Fruit fly (Drosophila melanogaster) whole organism, embryonic: ENCODE data around the gene HemK1.

Experiments used
- Atf3 ChIP-seq: fragments of 200-800 bp; sonication (Bioruptor generic); optimal IDR thresholded peaks from 3 replicates; lab custom pipeline; 2016; ENCODE audit warnings: missing biosample characterization, missing genetic modification characterization
- Bdp1 ChIP-seq: fragments of 200-800 bp; sonication (Bioruptor generic); optimal IDR thresholded peaks from 3 replicates; lab custom pipeline; 2016; ENCODE audit warnings: missing biosample characterization, missing genetic modification characterization
- CG1024 ChIP-seq: fragments of 200-800 bp; sonication (Bioruptor generic); IDR thresholded peaks from 2 replicates; pipeline ENCODE4 v1.3.6; 2022; ENCODE audit warnings: missing biosample characterization, missing genetic modification characterization
- CG10543 ChIP-seq: fragments of 200-800 bp; sonication (Bioruptor generic); optimal IDR thresholded peaks from 3 replicates; lab custom pipeline; 2017; ENCODE audit warnings: missing biosample characterization, mild to moderate bottlenecking, missing genetic modification characterization, moderate library complexity
- CG10979 ChIP-seq: fragments of 200-800 bp; sonication (Bioruptor generic); optimal IDR thresholded peaks from 2 replicates; lab custom pipeline; 2018; ENCODE audit warnings: missing biosample characterization, mild to moderate bottlenecking, missing genetic modification characterization, moderate library complexity
- CG11695 ChIP-seq: fragments of 200-800 bp; sonication (Bioruptor generic); IDR thresholded peaks from 3 replicates; pipeline ENCODE4 v1.3.6; 2022; ENCODE audit warnings: missing biosample characterization, missing genetic modification characterization
- CG17568 ChIP-seq: fragments of 200-800 bp; sonication (Bioruptor generic); optimal IDR thresholded peaks from 2 replicates; lab custom pipeline; 2018; ENCODE audit warnings: missing biosample characterization, mild to moderate bottlenecking, missing genetic modification characterization, moderate library complexity
- CG17829 ChIP-seq: fragments of 200-800 bp; optimal IDR thresholded peaks from 2 replicates; lab custom pipeline; 2019; ENCODE audit warnings: missing biosample characterization, mild to moderate bottlenecking, missing genetic modification characterization, moderate library complexity
- CG1832 ChIP-seq: fragments of 200-800 bp; sonication (Bioruptor generic); optimal IDR thresholded peaks from 2 replicates; lab custom pipeline; 2017; ENCODE audit warnings: missing biosample characterization, mild to moderate bottlenecking, missing genetic modification characterization, inconsistent platforms
- CG2678 ChIP-seq: fragments of 200-800 bp; sonication (Bioruptor generic); optimal IDR thresholded peaks from 3 replicates; lab custom pipeline; 2019; ENCODE audit warnings: missing biosample characterization, mild to moderate bottlenecking, missing genetic modification characterization, moderate library complexity
- CG2875 ChIP-seq: fragments of 200-800 bp; sonication (Bioruptor generic); optimal IDR thresholded peaks from 2 replicates; lab custom pipeline; 2017; ENCODE audit warnings: missing biosample characterization, mild to moderate bottlenecking, missing genetic modification characterization, missing genetic modification reagents
- CG30020 ChIP-seq: fragments of 200-800 bp; optimal IDR thresholded peaks from 2 replicates; lab custom pipeline; 2019; ENCODE audit warnings: missing biosample characterization, mild to moderate bottlenecking, missing genetic modification characterization, moderate library complexity
- CG34376 ChIP-seq: fragments of 200-800 bp; sonication (Bioruptor generic); optimal IDR thresholded peaks from 2 replicates; lab custom pipeline; 2018; ENCODE audit warnings: missing biosample characterization, mild to moderate bottlenecking, missing genetic modification characterization
- CG3838 ChIP-seq: fragments of 200-800 bp; sonication (Bioruptor generic); optimal IDR thresholded peaks from 3 replicates; lab custom pipeline; 2016; ENCODE audit warnings: missing biosample characterization, missing genetic modification characterization
- CG4424 ChIP-seq: fragments of 200-800 bp; sonication (Bioruptor generic); optimal IDR thresholded peaks from 3 replicates; lab custom pipeline; 2016; ENCODE audit warnings: missing biosample characterization, missing genetic modification characterization
- CG7745 ChIP-seq: fragments of 200-800 bp; sonication (Bioruptor generic); optimal IDR thresholded peaks from 2 replicates; lab custom pipeline; 2018; ENCODE audit warnings: missing biosample characterization, mild to moderate bottlenecking, missing genetic modification characterization, moderate library complexity
- CG8089 ChIP-seq: fragments of 200-800 bp; sonication (Bioruptor generic); optimal IDR thresholded peaks from 3 replicates; lab custom pipeline; 2016; ENCODE audit warnings: missing biosample characterization, missing genetic modification characterization
- D19A ChIP-seq: fragments of 200-800 bp; optimal IDR thresholded peaks from 3 replicates; lab custom pipeline; 2019; ENCODE audit warnings: missing biosample characterization, mild to moderate bottlenecking, missing genetic modification characterization, moderate library complexity
- Elba2 ChIP-seq: fragments of 200-800 bp; sonication (Bioruptor generic); optimal IDR thresholded peaks from 3 replicates; lab custom pipeline; 2016; ENCODE audit warnings: missing biosample characterization, missing genetic modification characterization
- Fer1 ChIP-seq: fragments of 200-800 bp; sonication (Bioruptor generic); optimal IDR thresholded peaks from 2 replicates; lab custom pipeline; 2017; ENCODE audit warnings: missing biosample characterization, mild to moderate bottlenecking, missing genetic modification characterization
- Hey ChIP-seq: fragments of 200-800 bp; sonication (Bioruptor generic); optimal IDR thresholded peaks from 3 replicates; lab custom pipeline; 2018; ENCODE audit warnings: missing biosample characterization, mild to moderate bottlenecking, missing genetic modification characterization
- NC2α ChIP-seq: fragments of 200-800 bp; sonication (Bioruptor generic); optimal IDR thresholded peaks from 2 replicates; lab custom pipeline; 2016; ENCODE audit warnings: missing biosample characterization, missing genetic modification characterization
- Opbp ChIP-seq: fragments of 200-800 bp; sonication (Bioruptor generic); IDR thresholded peaks from 3 replicates; pipeline ENCODE4 v1.3.6; 2022; ENCODE audit warnings: missing biosample characterization, missing genetic modification characterization; ENCODE audit not compliant: partially characterized antibody
- Pdp1 ChIP-seq, 2 experiments: fragments of 200-800 bp; sonication (Bioruptor generic); optimal IDR thresholded peaks; 3 replicates each; lab custom pipeline; 2016; ENCODE audit warnings: missing biosample characterization in 2 of 2, missing genetic modification characterization in 2 of 2, mild to moderate bottlenecking in 1 of 2, moderate library complexity in 1 of 2
- Trl ChIP-seq, 3 experiments: fragments of >200 bp in 2 of 3; fragments of 200-800 bp in 1 of 3; sonication (Bioruptor generic) in 1 of 3; optimal IDR thresholded peaks; 2 replicates in 1 of 3; 3 replicates in 2 of 3; lab custom pipeline; 2016 to 2017; ENCODE audit warnings: missing biosample characterization in 1 of 3, missing genetic modification characterization in 1 of 3
- Xrp1 ChIP-seq: fragments of 200-800 bp; sonication (Bioruptor generic); IDR thresholded peaks from 2 replicates; pipeline ENCODE4 v1.3.6; 2022; ENCODE audit warnings: missing biosample characterization, missing genetic modification characterization
- bbx ChIP-seq: fragments of 200-800 bp; sonication (Bioruptor generic); IDR thresholded peaks from 2 replicates; pipeline ENCODE4 v1.3.6; 2022; ENCODE audit warnings: missing biosample characterization, missing genetic modification characterization; ENCODE audit not compliant: partially characterized antibody
- bigmax ChIP-seq: fragments of 200-800 bp; sonication (Bioruptor generic); optimal IDR thresholded peaks from 2 replicates; lab custom pipeline; 2018; ENCODE audit warnings: missing biosample characterization, mild to moderate bottlenecking, missing genetic modification characterization
- cg ChIP-seq: fragments of 200-800 bp; sonication (Bioruptor generic); optimal IDR thresholded peaks from 3 replicates; lab custom pipeline; 2019; ENCODE audit warnings: missing biosample characterization, mild to moderate bottlenecking, missing genetic modification characterization, moderate library complexity
- ems ChIP-seq: fragments of 200-800 bp; sonication (Bioruptor generic); optimal IDR thresholded peaks from 3 replicates; lab custom pipeline; 2016; ENCODE audit warnings: missing biosample characterization, missing genetic modification characterization
- exex ChIP-seq: fragments of 200-800 bp; sonication (Bioruptor generic); optimal IDR thresholded peaks from 4 replicates; lab custom pipeline; 2018; ENCODE audit warnings: missing biosample characterization, mild to moderate bottlenecking, missing genetic modification characterization, moderate library complexity
- fd64A ChIP-seq: fragments of 200-800 bp; sonication (Bioruptor generic); optimal IDR thresholded peaks from 3 replicates; lab custom pipeline; 2018; ENCODE audit warnings: missing biosample characterization, mild to moderate bottlenecking, missing genetic modification characterization
- gem ChIP-seq: fragments of 200-800 bp; sonication (Bioruptor generic); optimal IDR thresholded peaks from 2 replicates; lab custom pipeline; 2019; ENCODE audit warnings: missing biosample characterization, mild to moderate bottlenecking, missing genetic modification characterization, moderate library complexity
- kni ChIP-seq: fragments of 200-800 bp; sonication (Bioruptor generic); optimal IDR thresholded peaks from 3 replicates; lab custom pipeline; 2017; ENCODE audit warnings: mild to moderate bottlenecking, missing biosample characterization, missing genetic modification reagents, missing genetic modification characterization
- lab ChIP-seq: fragments of 200-800 bp; sonication (Bioruptor generic); optimal IDR thresholded peaks from 3 replicates; lab custom pipeline; 2017; ENCODE audit warnings: missing biosample characterization, missing genetic modification characterization, mild to moderate bottlenecking, moderate library complexity, missing genetic modification reagents
- mirr ChIP-seq: fragments of 200-800 bp; sonication (Bioruptor generic); optimal IDR thresholded peaks from 3 replicates; lab custom pipeline; 2018; ENCODE audit warnings: missing biosample characterization, mild to moderate bottlenecking, missing genetic modification characterization
- nerfin-1 ChIP-seq: fragments of 200-800 bp; sonication (Bioruptor generic); optimal IDR thresholded peaks from 3 replicates; lab custom pipeline; 2019; ENCODE audit warnings: missing biosample characterization, mild to moderate bottlenecking, missing genetic modification characterization, moderate library complexity
- nom ChIP-seq: fragments of 200-800 bp; sonication (Bioruptor generic); optimal IDR thresholded peaks from 2 replicates; lab custom pipeline; 2017; ENCODE audit warnings: missing biosample characterization, missing genetic modification characterization, mild to moderate bottlenecking, moderate library complexity, missing genetic modification reagents
- onecut ChIP-seq: fragments of 200-800 bp; sonication (Bioruptor generic); IDR thresholded peaks from 2 replicates; pipeline ENCODE4 v1.3.6; 2022; ENCODE audit warnings: missing biosample characterization, missing genetic modification characterization
- sc ChIP-seq, 3 experiments: fragments of >200 bp in 2 of 3; fragments of 200-800 bp in 1 of 3; sonication (Bioruptor generic) in 1 of 3; optimal IDR thresholded peaks; 2 replicates in 2 of 3; 3 replicates in 1 of 3; lab custom pipeline; 2017; ENCODE audit warnings: mild to moderate bottlenecking in 1 of 3, missing biosample characterization in 1 of 3, missing genetic modification characterization in 1 of 3, missing genetic modification reagents in 1 of 3
- sd ChIP-seq: fragments of 200-800 bp; sonication (Bioruptor generic); optimal IDR thresholded peaks from 3 replicates; lab custom pipeline; 2018; ENCODE audit warnings: missing biosample characterization, mild to moderate bottlenecking, missing genetic modification characterization, moderate library complexity
- ssp ChIP-seq: fragments of 200-800 bp; sonication (Bioruptor generic); IDR thresholded peaks from 2 replicates; pipeline ENCODE4 v1.3.6; 2022; ENCODE audit warnings: missing biosample characterization, missing genetic modification characterization
- stc ChIP-seq: fragments of 200-800 bp; sonication (Bioruptor generic); IDR thresholded peaks from 2 replicates; pipeline ENCODE4 v1.3.6; 2022; ENCODE audit warnings: missing biosample characterization, missing genetic modification characterization
- sug ChIP-seq: fragments of 200-800 bp; optimal IDR thresholded peaks from 2 replicates; lab custom pipeline; 2019; ENCODE audit warnings: missing biosample characterization, mild to moderate bottlenecking, missing genetic modification characterization, moderate library complexity
- wek ChIP-seq: fragments of 200-800 bp; sonication (Bioruptor generic); optimal IDR thresholded peaks from 3 replicates; lab custom pipeline; 2018; ENCODE audit warnings: missing biosample characterization, mild to moderate bottlenecking, missing genetic modification characterization, moderate library complexity
- zen ChIP-seq: fragments of 200-800 bp; sonication (Bioruptor generic); optimal IDR thresholded peaks from 3 replicates; lab custom pipeline; 2018; ENCODE audit warnings: missing biosample characterization, mild to moderate bottlenecking, missing genetic modification characterization, moderate library complexity

Gene HemK1

DNA sequence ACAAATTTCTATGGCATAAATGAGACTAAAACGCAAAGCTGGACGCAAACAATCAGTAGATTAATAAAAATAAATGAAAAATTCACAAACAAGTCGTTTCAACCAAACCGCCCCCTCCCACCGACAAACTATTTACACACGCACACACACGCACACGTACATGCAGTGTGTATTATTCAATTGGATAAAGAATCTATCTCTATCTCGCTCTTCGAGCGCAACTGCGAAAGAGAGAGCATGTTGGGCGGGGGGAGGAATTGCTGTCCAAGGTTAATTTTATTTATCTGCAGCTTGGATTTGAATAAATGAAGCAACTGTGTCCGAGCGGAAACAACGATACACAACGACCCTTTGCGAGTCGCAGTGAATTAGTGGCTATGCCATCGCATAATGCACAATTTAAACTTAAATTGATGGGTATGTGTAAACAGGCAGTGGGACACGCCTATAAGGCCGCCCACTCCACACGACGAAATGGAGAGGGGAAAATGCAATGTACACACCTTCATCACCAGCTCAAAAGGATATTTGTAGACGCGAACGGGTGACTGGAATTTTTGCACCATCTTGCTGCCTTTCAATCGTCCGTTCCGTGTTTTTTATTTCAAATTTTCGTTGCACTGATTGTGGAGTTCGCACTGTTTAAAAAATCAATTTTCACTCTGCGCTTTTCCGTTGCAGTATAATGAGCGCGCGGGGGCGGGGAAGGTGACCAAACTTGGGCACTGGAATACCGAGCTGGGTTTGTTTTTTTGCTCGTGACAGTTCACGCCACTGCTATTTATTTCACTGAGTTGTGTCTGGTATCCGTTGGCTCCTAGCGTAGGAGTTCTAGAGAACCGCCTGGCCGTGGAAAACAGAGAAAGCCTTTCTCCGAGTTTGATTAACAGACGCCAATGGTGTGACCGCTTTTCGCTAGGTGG is 12.2 kb downstream of the HemK1 start, which contains the start of gene retm:
retm (minus strand) TSS at position 898 of the 923 bp plus-strand sequence.
- 0 out of 3 replicates have a peak, but pooled peaks have one; percentile 13 for TF ChIP-seq CG11695 (GFP tag; lab: Robert Waterston, UW)
- TF ChIP-seq CG8089 (GFP tag; lab: Kevin White, UChicago) = no peak
- no peak for TF ChIP-seq gem
- peak; percentile 7 for TF ChIP-seq CG2875 (GFP tag; lab: Kevin White, UChicago)
- peak; percentile 90 for TF ChIP-seq cg
- no peak for TF ChIP-seq sc (optimal IDR thresholded peaks at IDR 0.05; lab: Kevin White, UChicago)
- no peak for TF ChIP-seq sc (GFP tag; optimal IDR thresholded peaks at IDR 0.05; lab: Kevin White, UChicago)
- peak; percentile 28; the same call in 1 of the 3 replicates for TF ChIP-seq Opbp (GFP tag; lab: Robert Waterston, UW)
- no peak for TF ChIP-seq CG3838
- peak; percentile 48 for TF ChIP-seq nerfin-1
- TF ChIP-seq wek (GFP tag; lab: Kevin White, UChicago) = peak; percentile 59
- peak; percentile 19 for TF ChIP-seq fd64A (GFP tag; lab: Kevin White, UChicago)
- peak; percentile 52 for TF ChIP-seq bigmax (GFP tag; lab: Kevin White, UChicago)
- peak; percentile 57 for TF ChIP-seq CG7745
- no peak for TF ChIP-seq stc (GFP tag; lab: Robert Waterston, UW)
- peak; percentile 31 for TF ChIP-seq onecut (GFP tag; lab: Robert Waterston, UW)
- TF ChIP-seq Xrp1 (GFP tag; lab: Robert Waterston, UW) = peak; percentile 18; the same call in 1 of the 2 replicates
- TF ChIP-seq Bdp1 (GFP tag; lab: Kevin White, UChicago) = no peak
- TF ChIP-seq Atf3 = no peak
- peak; percentile 19 for TF ChIP-seq CG2678
- TF ChIP-seq CG10979 (tag; lab: Kevin White, UChicago) = no peak
- TF ChIP-seq Trl (optimal IDR thresholded peaks at IDR 0.05; lab: Kevin White, UChicago) = peak in 1 of 2 experiments; percentile 12
- no peak for TF ChIP-seq Trl (GFP tag; optimal IDR thresholded peaks at IDR 0.05; lab: Kevin White, UChicago)
- peak; percentile 50 for TF ChIP-seq CG30020 (tag; lab: Kevin White, UChicago)
- peak; percentile 53 for TF ChIP-seq CG10543
- TF ChIP-seq CG1832 (GFP tag; lab: Kevin White, UChicago) = peak; percentile 79
- TF ChIP-seq CG4424 (GFP tag; lab: Kevin White, UChicago) = no peak
- TF ChIP-seq exex (tag; lab: Kevin White, UChicago) = peak; percentile 15
- TF ChIP-seq lab = peak; percentile 54
- TF ChIP-seq CG34376 = peak; percentile 2
- TF ChIP-seq sd (tag; lab: Kevin White, UChicago) = peak; percentile 71
- peak; percentile 28 for TF ChIP-seq kni
- peak; percentile 39; the same call in 1 of the 2 replicates for TF ChIP-seq bbx (GFP tag; lab: Robert Waterston, UW)
- no peak for TF ChIP-seq ems (GFP tag; lab: Kevin White, UChicago)
- peak; percentile 91 for TF ChIP-seq ssp (GFP tag; lab: Robert Waterston, UW)
- peak; percentile 39 for TF ChIP-seq CG17568 (GFP tag; lab: Kevin White, UChicago)
- TF ChIP-seq Elba2 (GFP tag; lab: Kevin White, UChicago) = peak; percentile 27
- TF ChIP-seq D19A (tag; lab: Kevin White, UChicago) = peak; percentile 14
- no peak for TF ChIP-seq zen
- no peak for TF ChIP-seq NC2α (GFP tag; lab: Kevin White, UChicago)
- TF ChIP-seq nom (GFP tag; lab: Kevin White, UChicago) = peak; percentile 54
- TF ChIP-seq CG17829 (tag; lab: Kevin White, UChicago) = no peak
- 0 out of 2 replicates have a peak, but pooled peaks have one; percentile 23 for TF ChIP-seq CG1024 (GFP tag; lab: Robert Waterston, UW)
- TF ChIP-seq sug (tag; lab: Kevin White, UChicago) = peak; percentile 4
- TF ChIP-seq mirr (GFP tag; lab: Kevin White, UChicago) = peak; percentile 53
- peak in 1 of 2 experiments; percentile 92 for TF ChIP-seq Pdp1 (GFP tag; optimal IDR thresholded peaks at IDR 0.05; lab: Kevin White, UChicago)
- no peak for TF ChIP-seq Hey (tag; lab: Kevin White, UChicago)
- TF ChIP-seq Fer1 (GFP tag; lab: Kevin White, UChicago) = peak; percentile 17
